Fruit fly (Drosophila melanogaster) whole organism, embryonic: ENCODE measurements around the gene CG42827.

Experiments
- Atf3 ChIP-seq: fragments of 200-800 bp; sonication (Bioruptor generic); optimal IDR thresholded peaks from 3 replicates; lab custom pipeline; 2016; ENCODE audit warnings: missing biosample characterization, missing genetic modification characterization
- Bdp1 ChIP-seq: fragments of 200-800 bp; sonication (Bioruptor generic); optimal IDR thresholded peaks from 3 replicates; lab custom pipeline; 2016; ENCODE audit warnings: missing biosample characterization, missing genetic modification characterization
- Bteb2 ChIP-seq: fragments of 200-800 bp; sonication (Bioruptor generic); optimal IDR thresholded peaks from 2 replicates; lab custom pipeline; 2016; ENCODE audit warnings: missing biosample characterization, missing genetic modification characterization
- CG10366 ChIP-seq: fragments of 200-800 bp; sonication (Bioruptor generic); IDR thresholded peaks from 2 replicates; pipeline ENCODE4 v1.3.6; 2022; ENCODE audit warnings: missing biosample characterization, missing genetic modification characterization
- CG12104 ChIP-seq: fragments of 200-800 bp; sonication (Bioruptor generic); optimal IDR thresholded peaks from 3 replicates; lab custom pipeline; 2016; ENCODE audit warnings: missing biosample characterization, missing genetic modification characterization
- CG12659 ChIP-seq: fragments of 200-800 bp; sonication (Bioruptor generic); optimal IDR thresholded peaks from 3 replicates; lab custom pipeline; 2017; ENCODE audit warnings: mild to moderate bottlenecking, missing biosample characterization, missing genetic modification reagents, missing genetic modification characterization
- CG13424 ChIP-seq: fragments of 200-800 bp; sonication (Bioruptor generic); optimal IDR thresholded peaks from 2 replicates; lab custom pipeline; 2019; ENCODE audit warnings: missing biosample characterization, mild to moderate bottlenecking, missing genetic modification characterization, moderate library complexity
- CG1647 ChIP-seq: fragments of 200-800 bp; sonication (Bioruptor generic); optimal IDR thresholded peaks from 3 replicates; lab custom pipeline; 2016; ENCODE audit warnings: missing biosample characterization, missing genetic modification characterization
- CG16863 ChIP-seq: fragments of 200-800 bp; sonication (Bioruptor generic); optimal IDR thresholded peaks from 3 replicates; lab custom pipeline; 2016; ENCODE audit warnings: missing biosample characterization, missing genetic modification characterization
- CG17385 ChIP-seq: fragments of 200-800 bp; sonication (Bioruptor generic); optimal IDR thresholded peaks from 3 replicates; lab custom pipeline; 2018; ENCODE audit warnings: missing biosample characterization, mild to moderate bottlenecking, missing genetic modification characterization
- CG17829 ChIP-seq: fragments of 200-800 bp; optimal IDR thresholded peaks from 2 replicates; lab custom pipeline; 2019; ENCODE audit warnings: missing biosample characterization, mild to moderate bottlenecking, missing genetic modification characterization, moderate library complexity
- CG18619 ChIP-seq: fragments of 200-800 bp; sonication (Bioruptor generic); optimal IDR thresholded peaks from 3 replicates; lab custom pipeline; 2017; ENCODE audit warnings: missing biosample characterization, mild to moderate bottlenecking, missing genetic modification characterization
- CG2712 ChIP-seq: fragments of 200-800 bp; optimal IDR thresholded peaks from 3 replicates; lab custom pipeline; 2019; ENCODE audit warnings: missing biosample characterization, mild to moderate bottlenecking, missing genetic modification characterization, moderate library complexity
- CG4854 ChIP-seq: fragments of 200-800 bp; sonication (Bioruptor generic); optimal IDR thresholded peaks from 2 replicates; lab custom pipeline; 2016; ENCODE audit warnings: missing biosample characterization, missing genetic modification characterization, inconsistent platforms
- CG5180 ChIP-seq: fragments of 200-800 bp; sonication (Bioruptor generic); optimal IDR thresholded peaks from 3 replicates; lab custom pipeline; 2017; ENCODE audit warnings: missing biosample characterization, missing genetic modification characterization, mild to moderate bottlenecking, moderate library complexity, missing genetic modification reagents
- CG7271 ChIP-seq: fragments of 200-800 bp; sonication (Bioruptor generic); optimal IDR thresholded peaks from 2 replicates; lab custom pipeline; 2018; ENCODE audit warnings: missing biosample characterization, mild to moderate bottlenecking, missing genetic modification characterization, moderate library complexity
- CG7839 ChIP-seq: fragments of 200-800 bp; sonication (Bioruptor generic); optimal IDR thresholded peaks from 3 replicates; lab custom pipeline; 2018; ENCODE audit warnings: missing biosample characterization, mild to moderate bottlenecking, missing genetic modification characterization, moderate library complexity
- CG8290 ChIP-seq, 3 experiments: fragments of 200-800 bp; sonication (Bioruptor generic); optimal IDR thresholded peaks; 2 replicates each; lab custom pipeline; 2016 to 2019; ENCODE audit warnings: missing biosample characterization in 3 of 3, missing genetic modification characterization in 3 of 3, mild to moderate bottlenecking in 2 of 3, moderate library complexity in 1 of 3
- CG9215 ChIP-seq: fragments of 200-800 bp; sonication (Bioruptor generic); IDR thresholded peaks from 2 replicates; pipeline ENCODE4 v1.3.6; 2022; ENCODE audit warnings: missing biosample characterization, missing genetic modification characterization
- D19B ChIP-seq: fragments of 200-800 bp; sonication (Bioruptor generic); optimal IDR thresholded peaks from 2 replicates; lab custom pipeline; 2017; ENCODE audit warnings: missing biosample characterization, mild to moderate bottlenecking, missing genetic modification characterization
- Ets65A ChIP-seq: fragments of 200-800 bp; sonication (Bioruptor generic); peaks from one replicate; lab custom pipeline; 2016; ENCODE audit warnings: missing biosample characterization, missing genetic modification characterization
- HLH3B ChIP-seq: fragments of 200-800 bp; sonication (Bioruptor generic); IDR thresholded peaks from 2 replicates; pipeline ENCODE4 v1.3.6; 2022; ENCODE audit warnings: missing biosample characterization, missing genetic modification characterization
- Meics ChIP-seq: fragments of 200-800 bp; sonication (Bioruptor generic); optimal IDR thresholded peaks from 2 replicates; lab custom pipeline; 2017; ENCODE audit warnings: missing biosample characterization, mild to moderate bottlenecking, missing genetic modification characterization
- Mes4 ChIP-seq: fragments of 200-800 bp; sonication (Bioruptor generic); optimal IDR thresholded peaks from 2 replicates; lab custom pipeline; 2016; ENCODE audit warnings: missing biosample characterization, missing genetic modification characterization
- Oli ChIP-seq: fragments of 200-800 bp; sonication (Bioruptor generic); optimal IDR thresholded peaks from 2 replicates; lab custom pipeline; 2018; ENCODE audit warnings: missing biosample characterization, mild to moderate bottlenecking, missing genetic modification characterization, moderate library complexity
- Ptx1 ChIP-seq: fragments of 200-800 bp; sonication (Bioruptor generic); IDR thresholded peaks from 2 replicates; pipeline ENCODE4 v1.3.6; 2022; ENCODE audit warnings: missing biosample characterization, missing genetic modification characterization
- Rfx ChIP-seq: fragments of 200-800 bp; sonication (Bioruptor generic); IDR thresholded peaks from 2 replicates; pipeline ENCODE4 v1.3.6; 2022; ENCODE audit warnings: missing biosample characterization, missing genetic modification characterization
- Six4 ChIP-seq: fragments of 200-800 bp; sonication (Bioruptor generic); optimal IDR thresholded peaks from 2 replicates; lab custom pipeline; 2016; ENCODE audit warnings: missing biosample characterization, missing genetic modification characterization
- Sox102F ChIP-seq: fragments of 200-800 bp; sonication (Bioruptor generic); optimal IDR thresholded peaks from 2 replicates; lab custom pipeline; 2018; ENCODE audit warnings: missing biosample characterization, mild to moderate bottlenecking, missing genetic modification characterization, moderate library complexity
- Ssrp ChIP-seq: fragments of 200-800 bp; sonication (Bioruptor generic); optimal IDR thresholded peaks from 2 replicates; lab custom pipeline; 2018; ENCODE audit warnings: missing biosample characterization, mild to moderate bottlenecking, missing genetic modification characterization, moderate library complexity
- Xrp1 ChIP-seq: fragments of 200-800 bp; sonication (Bioruptor generic); IDR thresholded peaks from 2 replicates; pipeline ENCODE4 v1.3.6; 2022; ENCODE audit warnings: missing biosample characterization, missing genetic modification characterization
- abd-A ChIP-seq: fragments of 200-800 bp; sonication (Bioruptor generic); optimal IDR thresholded peaks from 3 replicates; lab custom pipeline; 2019; ENCODE audit warnings: missing biosample characterization, mild to moderate bottlenecking, missing genetic modification characterization, moderate library complexity
- cato ChIP-seq: fragments of 200-800 bp; sonication (Bioruptor generic); optimal IDR thresholded peaks from 2 replicates; lab custom pipeline; 2016; ENCODE audit warnings: missing biosample characterization, missing genetic modification characterization, borderline replicate concordance
- cwo ChIP-seq: fragments of 200-800 bp; sonication (Bioruptor generic); optimal IDR thresholded peaks from 3 replicates; lab custom pipeline; 2017; ENCODE audit warnings: missing biosample characterization, missing genetic modification characterization, mild to moderate bottlenecking, moderate library complexity, missing genetic modification reagents
- disco-r ChIP-seq: fragments of 200-800 bp; sonication (Bioruptor generic); optimal IDR thresholded peaks from 2 replicates; lab custom pipeline; 2016; ENCODE audit warnings: missing biosample characterization, missing genetic modification characterization
- dpn ChIP-seq, 2 experiments: fragments of 200-800 bp; sonication (Bioruptor generic); optimal IDR thresholded peaks; 3 replicates each; lab custom pipeline; 2016; ENCODE audit warnings: missing biosample characterization in 2 of 2, missing genetic modification characterization in 2 of 2
- ewg ChIP-seq: fragments of 200-800 bp; sonication (Bioruptor generic); optimal IDR thresholded peaks from 3 replicates; lab custom pipeline; 2017; ENCODE audit warnings: mild to moderate bottlenecking, missing biosample characterization, missing genetic modification reagents, missing genetic modification characterization
- fd64A ChIP-seq: fragments of 200-800 bp; sonication (Bioruptor generic); optimal IDR thresholded peaks from 3 replicates; lab custom pipeline; 2018; ENCODE audit warnings: missing biosample characterization, mild to moderate bottlenecking, missing genetic modification characterization
- gro ChIP-seq: fragments of 200-800 bp; sonication (Bioruptor generic); optimal IDR thresholded peaks from 2 replicates; lab custom pipeline; 2016; ENCODE audit warnings: missing biosample characterization, missing genetic modification characterization
- ham ChIP-seq: fragments of 200-800 bp; sonication (Bioruptor generic); IDR thresholded peaks from 2 replicates; pipeline ENCODE4 v1.3.6; 2022; ENCODE audit warnings: missing biosample characterization, missing genetic modification characterization
- ind ChIP-seq: fragments of 200-800 bp; sonication (Bioruptor generic); optimal IDR thresholded peaks from 3 replicates; lab custom pipeline; 2016; ENCODE audit warnings: missing biosample characterization, missing genetic modification characterization
- kay ChIP-seq: fragments of 200-800 bp; sonication (Bioruptor generic); optimal IDR thresholded peaks from 2 replicates; lab custom pipeline; 2016; ENCODE audit warnings: missing biosample characterization, missing genetic modification characterization
- pita ChIP-seq: fragments of 200-800 bp; sonication (Bioruptor generic); optimal IDR thresholded peaks from 2 replicates; lab custom pipeline; 2017; ENCODE audit warnings: missing biosample characterization, mild to moderate bottlenecking, missing genetic modification characterization
- scrt ChIP-seq: fragments of 200-800 bp; sonication (Bioruptor generic); optimal IDR thresholded peaks from 2 replicates; lab custom pipeline; 2018; ENCODE audit warnings: missing biosample characterization, mild to moderate bottlenecking, missing genetic modification characterization, moderate library complexity
- so ChIP-seq: fragments of 200-800 bp; sonication (Bioruptor generic); IDR thresholded peaks from 3 replicates; pipeline ENCODE4 v1.3.6; 2022; ENCODE audit warnings: missing biosample characterization, missing genetic modification characterization
- unc-4 ChIP-seq: fragments of 200-800 bp; sonication (Bioruptor generic); IDR thresholded peaks from 2 replicates; pipeline ENCODE4 v1.3.6; 2022; ENCODE audit warnings: missing biosample characterization, missing genetic modification characterization; ENCODE audit not compliant: partially characterized antibody
- vfl ChIP-seq: fragments of 200-800 bp; sonication (Bioruptor generic); optimal IDR thresholded peaks from 2 replicates; lab custom pipeline; 2016; ENCODE audit warnings: missing biosample characterization, missing genetic modification characterization
- wor ChIP-seq: fragments of 200-800 bp; sonication (Bioruptor generic); IDR thresholded peaks from 2 replicates; pipeline ENCODE4 v1.3.6; 2022; ENCODE audit warnings: missing biosample characterization, missing genetic modification characterization

The CG42827 gene

DNA sequence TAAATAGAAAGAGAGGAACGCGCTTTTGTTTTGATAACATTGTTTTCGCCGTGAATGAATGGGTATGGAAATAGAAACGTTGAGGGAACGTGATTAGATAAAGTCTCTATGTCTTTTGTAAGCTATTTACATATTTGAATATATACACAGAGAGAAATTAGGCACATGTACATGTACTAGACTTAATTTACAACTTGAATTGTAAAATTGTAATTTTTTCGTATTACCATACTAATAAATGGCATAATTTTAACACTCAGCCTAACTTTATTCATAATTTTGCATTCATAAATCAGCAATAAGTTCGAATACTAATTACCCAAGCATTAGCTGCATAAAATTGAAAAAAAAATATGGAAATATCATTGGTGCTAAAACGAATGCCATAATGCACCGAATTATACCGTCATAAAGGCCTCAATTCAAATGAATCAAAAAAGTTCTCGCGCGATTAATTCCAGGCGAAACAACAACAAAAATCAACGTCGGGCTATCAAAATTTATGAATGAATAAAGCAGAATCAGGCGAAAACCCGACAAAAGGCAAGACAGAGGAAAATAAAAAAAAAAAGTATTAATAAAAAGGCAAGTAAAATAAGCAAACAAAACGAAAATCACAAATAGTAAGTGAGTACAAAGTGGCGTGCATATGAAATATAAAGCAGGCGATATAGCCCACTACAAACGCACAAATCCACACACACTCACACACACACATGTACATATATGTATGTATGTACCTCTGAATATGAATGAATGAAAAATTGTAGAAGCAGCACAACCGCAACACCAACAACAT is 40.0 kb upstream of the CG42827 start (continued):
- TF ChIP-seq cwo = peak; percentile 44
- peak; percentile 55 for TF ChIP-seq CG12104 (GFP tag; lab: Kevin White, UChicago)
- 0 out of 2 replicates have a peak, but pooled peaks have one; percentile 5 for TF ChIP-seq CG9215 (GFP tag; lab: Robert Waterston, UW)
- TF ChIP-seq HLH3B (GFP tag; lab: Robert Waterston, UW) = peak; percentile 39; the same call in 1 of the 2 replicates
- peak; percentile 24 for TF ChIP-seq CG16863
- peak; percentile 36 for TF ChIP-seq Rfx (GFP tag; lab: Robert Waterston, UW)
- no peak for TF ChIP-seq vfl (GFP tag; lab: Kevin White, UChicago)
- peak; percentile 67 for TF ChIP-seq CG17829 (tag; lab: Kevin White, UChicago)
- peak; percentile 44 for TF ChIP-seq CG13424
- TF ChIP-seq CG17385 (GFP tag; lab: Kevin White, UChicago) = peak; percentile 49
- TF ChIP-seq Mes4 (GFP tag; lab: Kevin White, UChicago) = peak; percentile 26
- peak; percentile 30 for TF ChIP-seq CG5180
- TF ChIP-seq Oli (tag; lab: Kevin White, UChicago) = peak; percentile 74
- no peak for TF ChIP-seq CG1647 (GFP tag; lab: Kevin White, UChicago)
- peak; percentile 25 for TF ChIP-seq ind (GFP tag; lab: Kevin White, UChicago)
- peak; percentile 3 for TF ChIP-seq CG4854 (GFP tag; lab: Kevin White, UChicago)
- TF ChIP-seq CG7271 = no peak
- peak; percentile 46 for TF ChIP-seq Bteb2
- peak; percentile 42 for TF ChIP-seq fd64A (GFP tag; lab: Kevin White, UChicago)
- TF ChIP-seq CG2712 (tag; lab: Kevin White, UChicago) = peak; percentile 72
- peak; percentile 42 for TF ChIP-seq kay (GFP tag; lab: Kevin White, UChicago)
- TF ChIP-seq so (GFP tag; lab: Robert Waterston, UW) = 0 out of 3 replicates have a peak, but pooled peaks have one; percentile 6
- TF ChIP-seq Atf3 = no peak
- TF ChIP-seq gro (GFP tag; lab: Kevin White, UChicago) = peak; percentile 1
- TF ChIP-seq wor (GFP tag; lab: Robert Waterston, UW) = peak; percentile 46; the same call in 1 of the 2 replicates
- TF ChIP-seq unc-4 (GFP tag; lab: Robert Waterston, UW) = no peak
- TF ChIP-seq CG8290 (GFP tag; optimal IDR thresholded peaks at IDR 0.05; lab: Kevin White, UChicago) = no peak
- TF ChIP-seq CG8290 (tag; optimal IDR thresholded peaks at IDR 0.05; lab: Kevin White, UChicago) = peak in 1 of 2 experiments; percentile 58
- peak; percentile 46 to 63 for TF ChIP-seq dpn (GFP tag; optimal IDR thresholded peaks at IDR 0.05; lab: Kevin White, UChicago)
- peak; percentile 79 for TF ChIP-seq Sox102F
- peak; percentile 28 for TF ChIP-seq ewg (GFP tag; lab: Kevin White, UChicago)
- peak; percentile 22; the same call in 1 of the 2 replicates for TF ChIP-seq CG10366 (GFP tag; lab: Robert Waterston, UW)
- TF ChIP-seq Ptx1 (GFP tag; lab: Robert Waterston, UW) = peak; percentile 46
- TF ChIP-seq scrt (GFP tag; lab: Kevin White, UChicago) = peak; percentile 21
- peak; percentile 36 for TF ChIP-seq Ets65A (GFP tag; lab: Kevin White, UChicago)
- TF ChIP-seq Meics (GFP tag; lab: Kevin White, UChicago) = peak; percentile 54
- no peak for TF ChIP-seq disco-r
- TF ChIP-seq cato (GFP tag; lab: Kevin White, UChicago) = peak; percentile 11
- peak; percentile 69; the same call in 1 of the 2 replicates for TF ChIP-seq Xrp1 (GFP tag; lab: Robert Waterston, UW)
- TF ChIP-seq pita (GFP tag; lab: Kevin White, UChicago) = no peak
- TF ChIP-seq CG7839 (tag; lab: Kevin White, UChicago) = peak; percentile 73
- no peak for TF ChIP-seq ham (GFP tag; lab: Robert Waterston, UW)
- TF ChIP-seq CG12659 (GFP tag; lab: Kevin White, UChicago) = peak; percentile 50
- peak; percentile 58 for TF ChIP-seq CG18619 (GFP tag; lab: Kevin White, UChicago)
- no peak for TF ChIP-seq Bdp1 (GFP tag; lab: Kevin White, UChicago)
- TF ChIP-seq abd-A = no peak
- peak; percentile 56 for TF ChIP-seq Ssrp (tag; lab: Kevin White, UChicago)
- TF ChIP-seq D19B (GFP tag; lab: Kevin White, UChicago) = peak; percentile 36
- TF ChIP-seq Six4 (GFP tag; lab: Kevin White, UChicago) = peak; percentile 32
